Worm (Caenorhabditis elegans): Measurements from ENCODE around the gene srw-85.

The srw-85 gene

ce11 chrV:19443599-19443998 is 12.7 kb upstream of the srw-85 start:
- TF ChIP-seq W03F9.2 (tag; optimal IDR thresholded peaks at IDR 0.05) (no peak), him-1 (tag; optimal IDR thresholded peaks at IDR 0.05) (no peak), dao-5 (tag; optimal IDR thresholded peaks at IDR 0.05) (no peak)

- TF ChIP-seq dao-5 (tag; optimal IDR thresholded peaks at IDR 0.05), result no peak
- no peak for TF ChIP-seq W03F9.2 (tag; optimal IDR thresholded peaks at IDR 0.05)
- no peak for TF ChIP-seq him-1 (tag; optimal IDR thresholded peaks at IDR 0.05)
Measured at ce11 chrV:19436307-19436706, 5.4 kb upstream of the srw-85 start, which contains the start of gene C25F9.14. C25F9.14 (plus strand) TSS chrV:19436484.

- no peak for TF ChIP-seq W03F9.2 (tag; optimal IDR thresholded peaks at IDR 0.05)
- TF ChIP-seq him-1 (tag; optimal IDR thresholded peaks at IDR 0.05), result no peak
- TF ChIP-seq dao-5 (tag; optimal IDR thresholded peaks at IDR 0.05), result no peak
Measured at ce11 chrV:19433806-19434437, 3.0 kb upstream of the srw-85 start, which contains the start of gene C25F9.16. C25F9.16 (plus strand) TSS chrV:19434387.

ce11 chrV:19432972-19433371 is 2.0 kb upstream of the srw-85 start, which contains the start of gene C25F9.11:
C25F9.11 (minus strand) TSS chrV:19433072.
- TF ChIP-seq W03F9.2 (tag; optimal IDR thresholded peaks at IDR 0.05), result no peak
- no peak for TF ChIP-seq him-1 (tag; optimal IDR thresholded peaks at IDR 0.05)
- TF ChIP-seq dao-5 (tag; optimal IDR thresholded peaks at IDR 0.05), result no peak

- TF ChIP-seq W03F9.2 (tag; optimal IDR thresholded peaks at IDR 0.05), result no peak
Measured at ce11 chrV:19432030-19432429, 1.1 kb upstream of the srw-85 start.

ce11 chrV:19430351-19430913 is 504 bp downstream of the srw-85 start:
- no peak for TF ChIP-seq dao-5 (tag; optimal IDR thresholded peaks at IDR 0.05)
- no peak for TF ChIP-seq W03F9.2 (tag; optimal IDR thresholded peaks at IDR 0.05)
- TF ChIP-seq him-1 (tag; optimal IDR thresholded peaks at IDR 0.05), result no peak

- TF ChIP-seq W03F9.2 (tag; optimal IDR thresholded peaks at IDR 0.05) (no peak), dao-5 (tag; optimal IDR thresholded peaks at IDR 0.05) (no peak), him-1 (tag; optimal IDR thresholded peaks at IDR 0.05) (no peak)
Measured at ce11 chrV:19429605-19430004, 1.3 kb downstream of the srw-85 start.

ce11 chrV:19428936-19429335 is 2.0 kb downstream of the srw-85 start:
- no peak for TF ChIP-seq him-1 (tag; optimal IDR thresholded peaks at IDR 0.05)
- TF ChIP-seq W03F9.2 (tag; optimal IDR thresholded peaks at IDR 0.05), result no peak
- no peak for TF ChIP-seq dao-5 (tag; optimal IDR thresholded peaks at IDR 0.05)

- TF ChIP-seq him-1 (tag; optimal IDR thresholded peaks at IDR 0.05), result no peak
- TF ChIP-seq dao-5 (tag; optimal IDR thresholded peaks at IDR 0.05), result no peak
- no peak for TF ChIP-seq W03F9.2 (tag; optimal IDR thresholded peaks at IDR 0.05)
Measured at ce11 chrV:19428097-19428496, 2.8 kb downstream of the srw-85 start.

ce11 chrV:19421131-19421530 is 9.8 kb downstream of the srw-85 start, which contains the start of gene C25F9.2:
C25F9.2 (plus strand) TSS chrV:19421471.
- no peak for TF ChIP-seq him-1 (tag; optimal IDR thresholded peaks at IDR 0.05)

ce11 chrV:19417836-19418235 is 13.1 kb downstream of the srw-85 start, which contains the start of gene C25F9.15:
C25F9.15 (plus strand) TSS chrV:19418136.
- TF ChIP-seq W03F9.2 (tag; optimal IDR thresholded peaks at IDR 0.05), result no peak
- no peak for TF ChIP-seq him-1 (tag; optimal IDR thresholded peaks at IDR 0.05)

- TF ChIP-seq W03F9.2 (tag; optimal IDR thresholded peaks at IDR 0.05) (no peak), him-1 (tag; optimal IDR thresholded peaks at IDR 0.05) (no peak), dao-5 (tag; optimal IDR thresholded peaks at IDR 0.05) (no peak)
Measured at ce11 chrV:19416475-19416874, 14.5 kb downstream of the srw-85 start, which contains the start of the genes C25F9.4 and C25F9.9. C25F9.4 (minus strand) TSS chrV:19416575. C25F9.9 (plus strand) TSS chrV:19416611.

- TF ChIP-seq him-1 (tag; optimal IDR thresholded peaks at IDR 0.05), result no peak
- no peak for TF ChIP-seq W03F9.2 (tag; optimal IDR thresholded peaks at IDR 0.05)
- TF ChIP-seq dao-5 (tag; optimal IDR thresholded peaks at IDR 0.05), result no peak
Measured at ce11 chrV:19410663-19411062, 20.3 kb downstream of the srw-85 start, which contains the start of gene C25F9.5. C25F9.5 (minus strand) TSS chrV:19410857.

- TF ChIP-seq W03F9.2 (tag; optimal IDR thresholded peaks at IDR 0.05), result no peak
- TF ChIP-seq him-1 (tag; optimal IDR thresholded peaks at IDR 0.05), result no peak
- TF ChIP-seq dao-5 (tag; optimal IDR thresholded peaks at IDR 0.05), result no peak
Measured at ce11 chrV:19405276-19405815, 25.6 kb downstream of the srw-85 start, which contains the start of the genes C25F9.6 and C25F9.10. C25F9.6 (minus strand) TSS chrV:19405326. C25F9.10 (plus strand) TSS chrV:19405729.
